Fruit fly (Drosophila melanogaster): Measurements from ENCODE around the gene msk.

The msk gene

dm6 chr3L:8137448-8137906, 21.5 kb downstream of the msk start, which contains the start of the genes Setx and mus301 (continued):
- no peak for TF ChIP-seq BtbVII (GFP tag; optimal IDR thresholded peaks at IDR 0.05)
- no peak for TF ChIP-seq Deaf1 (tag; optimal IDR thresholded peaks at IDR 0.05)
- TF ChIP-seq danr (GFP tag; IDR thresholded peaks at IDR 0.05): peak; percentile 54; the same call in 1 of the 2 replicates
- TF ChIP-seq knrl (GFP tag; IDR thresholded peaks at IDR 0.05; ENCODE audit: partially characterized antibody): peak; percentile 50; the same call in 2 of the 3 replicates
- TF ChIP-seq CG7745 (tag; optimal IDR thresholded peaks at IDR 0.05): no peak
- peak; percentile 98 for TF ChIP-seq CG10267 (tag; optimal IDR thresholded peaks at IDR 0.05)
- peak; percentile 85 for TF ChIP-seq tin (GFP tag; optimal IDR thresholded peaks at IDR 0.05)
- no peak for TF ChIP-seq vnd (GFP tag; IDR thresholded peaks at IDR 0.05; ENCODE audit: partially characterized antibody)
- peak; percentile 77 for TF ChIP-seq az2 (GFP tag; optimal IDR thresholded peaks at IDR 0.05)
- no peak for TF ChIP-seq GATAe (GFP tag; conservative IDR thresholded peaks at IDR 0.05)
- peak; percentile 84 for TF ChIP-seq gro (GFP tag; optimal IDR thresholded peaks at IDR 0.05)
- peak; percentile 20; the same call in 1 of the 2 replicates for TF ChIP-seq ap (GFP tag; IDR thresholded peaks at IDR 0.05)
- TF ChIP-seq Nf-YA (GFP tag; IDR thresholded peaks at IDR 0.05): no peak
- peak; percentile 89 for TF ChIP-seq Abd-B (GFP tag; optimal IDR thresholded peaks at IDR 0.05)
- TF ChIP-seq CG1647 (GFP tag; optimal IDR thresholded peaks at IDR 0.05): peak; percentile 89
- peak; percentile 94 for TF ChIP-seq CG7928 (GFP tag; optimal IDR thresholded peaks at IDR 0.05)
- TF ChIP-seq Bdp1 (GFP tag; optimal IDR thresholded peaks at IDR 0.05): peak; percentile 80
- no peak for TF ChIP-seq pan (optimal IDR thresholded peaks at IDR 0.05)
- peak in 1 of 2 experiments; percentile 61 for TF ChIP-seq pan (GFP tag; optimal IDR thresholded peaks at IDR 0.05 in 1 of 2, IDR thresholded peaks at IDR 0.05 in 1 of 2)
- TF ChIP-seq B-H2 (GFP tag; optimal IDR thresholded peaks at IDR 0.05): peak; percentile 75
- TF ChIP-seq Camta (GFP tag; optimal IDR thresholded peaks at IDR 0.05): peak; percentile 84
- peak; percentile 61 for TF ChIP-seq Sry-δ (GFP tag; optimal IDR thresholded peaks at IDR 0.05)
- TF ChIP-seq MESR4 (GFP tag; optimal IDR thresholded peaks at IDR 0.05): no peak
- peak; percentile 72 for TF ChIP-seq da (GFP tag; optimal IDR thresholded peaks at IDR 0.05)
- peak; percentile 23 for TF ChIP-seq schlank (tag; optimal IDR thresholded peaks at IDR 0.05)
- peak; percentile 87 for TF ChIP-seq mam (GFP tag; optimal IDR thresholded peaks at IDR 0.05)
- TF ChIP-seq CG8765 (GFP tag; IDR thresholded peaks at IDR 0.05): peak; percentile 45; the same call in 1 of the 2 replicates
- peak; percentile 71 for TF ChIP-seq emc (GFP tag; optimal IDR thresholded peaks at IDR 0.05)
- TF ChIP-seq CG11504 (tag; optimal IDR thresholded peaks at IDR 0.05): no peak
- TF ChIP-seq inv (GFP tag; IDR thresholded peaks at IDR 0.05; ENCODE audit: partially characterized antibody): no peak; the same call in 1 of the 2 replicates
- peak; percentile 43; the same call in 1 of the 3 replicates for TF ChIP-seq Mrtf (GFP tag; IDR thresholded peaks at IDR 0.05)
- TF ChIP-seq nom (GFP tag; optimal IDR thresholded peaks at IDR 0.05): no peak
- peak; percentile 48; the same call in 1 of the 2 replicates for TF ChIP-seq CG10959 (GFP tag; IDR thresholded peaks at IDR 0.05)
- TF ChIP-seq Chrac-16 (GFP tag; optimal IDR thresholded peaks at IDR 0.05): peak; percentile 84
- TF ChIP-seq dm (GFP tag; optimal IDR thresholded peaks at IDR 0.05): peak; percentile 80
- peak; percentile 88 for TF ChIP-seq HmgD (GFP tag; optimal IDR thresholded peaks at IDR 0.05)
- peak; percentile 62 for TF ChIP-seq CG3838 (GFP tag; optimal IDR thresholded peaks at IDR 0.05)
- no peak for TF ChIP-seq abd-A (tag; optimal IDR thresholded peaks at IDR 0.05)
- no peak for TF ChIP-seq Lpt (GFP tag; optimal IDR thresholded peaks at IDR 0.05)
- TF ChIP-seq pb (GFP tag; optimal IDR thresholded peaks at IDR 0.05): peak; percentile 40
- TF ChIP-seq CG9215 (GFP tag; IDR thresholded peaks at IDR 0.05): peak; percentile 80
- peak; percentile 89 for TF ChIP-seq CoRest (tag; optimal IDR thresholded peaks at IDR 0.05)
- TF ChIP-seq CG15073 (GFP tag; optimal IDR thresholded peaks at IDR 0.05): peak; percentile 20
- peak; percentile 23 for TF ChIP-seq NK7.1 (GFP tag; optimal IDR thresholded peaks at IDR 0.05)
- no peak for TF ChIP-seq dmrt99B (tag; optimal IDR thresholded peaks at IDR 0.05)
- TF ChIP-seq CG12769 (tag; optimal IDR thresholded peaks at IDR 0.05): no peak
- peak; percentile 60 for TF ChIP-seq ERR (GFP tag; optimal IDR thresholded peaks at IDR 0.05)
- peak; percentile 72 for TF ChIP-seq CG14014 (GFP tag; IDR thresholded peaks at IDR 0.05)
- TF ChIP-seq Taf1 (GFP tag; IDR thresholded peaks at IDR 0.05): no peak; the same call in 1 of the 2 replicates
- TF ChIP-seq klu (GFP tag; IDR thresholded peaks at IDR 0.05): peak; percentile 72
- peak; percentile 85 for TF ChIP-seq CG1602 (GFP tag; optimal IDR thresholded peaks at IDR 0.05)

Measured in whole organism, embryonic.